Fruit fly (Drosophila melanogaster) whole organism, embryonic: ENCODE results near the gene CG33269.

Experiments
- CG10959 ChIP-seq: fragments of 200-800 bp; sonication (Bioruptor generic); IDR thresholded peaks from 2 replicates; pipeline ENCODE4 v1.3.6; 2022; ENCODE audit warnings: missing biosample characterization, missing genetic modification characterization
- CG11560 ChIP-seq: fragments of 200-800 bp; sonication (Bioruptor generic); IDR thresholded peaks from 3 replicates; pipeline ENCODE4 v1.3.6; 2022; ENCODE audit warnings: missing biosample characterization, missing genetic modification characterization
- CG14710 ChIP-seq: fragments of 200-800 bp; sonication (Bioruptor generic); optimal IDR thresholded peaks from 3 replicates; lab custom pipeline; 2019; ENCODE audit warnings: missing biosample characterization, mild to moderate bottlenecking, missing genetic modification characterization, moderate library complexity
- CG16779 ChIP-seq: fragments of 200-800 bp; sonication (Bioruptor generic); IDR thresholded peaks from 2 replicates; pipeline ENCODE4 v1.3.6; 2022; ENCODE audit warnings: missing biosample characterization, missing genetic modification characterization
- CG16813 ChIP-seq: fragments of 200-800 bp; sonication (Bioruptor generic); IDR thresholded peaks from 3 replicates; pipeline ENCODE4 v1.3.6; 2022; ENCODE audit warnings: missing biosample characterization, missing genetic modification characterization; ENCODE audit not compliant: partially characterized antibody
- CG18011 ChIP-seq: fragments of 200-800 bp; sonication (Bioruptor generic); optimal IDR thresholded peaks from 2 replicates; lab custom pipeline; 2017; ENCODE audit warnings: missing biosample characterization, missing genetic modification characterization, mild to moderate bottlenecking, moderate library complexity, missing genotype
- CG18262 ChIP-seq: fragments of 200-800 bp; optimal IDR thresholded peaks from 3 replicates; lab custom pipeline; 2019; ENCODE audit warnings: missing biosample characterization, mild to moderate bottlenecking, missing genetic modification characterization, moderate library complexity
- CG2712 ChIP-seq: fragments of 200-800 bp; optimal IDR thresholded peaks from 3 replicates; lab custom pipeline; 2019; ENCODE audit warnings: missing biosample characterization, mild to moderate bottlenecking, missing genetic modification characterization, moderate library complexity
- CG3065 ChIP-seq: fragments of 200-800 bp; sonication (Bioruptor generic); optimal IDR thresholded peaks from 2 replicates; lab custom pipeline; 2016; ENCODE audit warnings: missing biosample characterization, missing genetic modification characterization
- CG3281 ChIP-seq: fragments of 200-800 bp; sonication (Bioruptor generic); optimal IDR thresholded peaks from 3 replicates; lab custom pipeline; 2017; ENCODE audit warnings: missing biosample characterization, mild to moderate bottlenecking, missing genetic modification characterization
- CG4424 ChIP-seq: fragments of 200-800 bp; sonication (Bioruptor generic); optimal IDR thresholded peaks from 3 replicates; lab custom pipeline; 2016; ENCODE audit warnings: missing biosample characterization, missing genetic modification characterization
- CG5953 ChIP-seq: fragments of 200-800 bp; sonication (Bioruptor generic); IDR thresholded peaks from 2 replicates; pipeline ENCODE4 v1.3.6; 2022; ENCODE audit warnings: missing biosample characterization, missing genetic modification characterization
- CG6813 ChIP-seq: fragments of 200-800 bp; sonication (Bioruptor generic); optimal IDR thresholded peaks from 2 replicates; lab custom pipeline; 2017; ENCODE audit warnings: missing biosample characterization, missing genetic modification characterization, mild to moderate bottlenecking, moderate library complexity, missing genetic modification reagents
- CG6854 ChIP-seq: fragments of 200-800 bp; sonication (Bioruptor generic); optimal IDR thresholded peaks from 3 replicates; lab custom pipeline; 2017; ENCODE audit warnings: missing biosample characterization, mild to moderate bottlenecking, missing genetic modification characterization
- CG8290 ChIP-seq, 3 experiments: fragments of 200-800 bp; sonication (Bioruptor generic); optimal IDR thresholded peaks; 2 replicates each; lab custom pipeline; 2016 to 2019; ENCODE audit warnings: missing biosample characterization in 3 of 3, missing genetic modification characterization in 3 of 3, mild to moderate bottlenecking in 2 of 3, moderate library complexity in 1 of 3
- CG9817 ChIP-seq: fragments of 200-800 bp; sonication (Bioruptor generic); optimal IDR thresholded peaks from 2 replicates; lab custom pipeline; 2018; ENCODE audit warnings: missing biosample characterization, mild to moderate bottlenecking, missing genetic modification characterization, moderate library complexity
- Ets65A ChIP-seq: fragments of 200-800 bp; sonication (Bioruptor generic); peaks from one replicate; lab custom pipeline; 2016; ENCODE audit warnings: missing biosample characterization, missing genetic modification characterization
- Hmr ChIP-seq: fragments of 200-800 bp; sonication (Bioruptor generic); optimal IDR thresholded peaks from 3 replicates; lab custom pipeline; 2017; ENCODE audit warnings: mild to moderate bottlenecking, missing biosample characterization, missing genetic modification reagents, missing genetic modification characterization
- Jarid2 ChIP-seq: fragments of 200-800 bp; sonication (Bioruptor generic); optimal IDR thresholded peaks from 3 replicates; lab custom pipeline; 2017; ENCODE audit warnings: mild to moderate bottlenecking, missing biosample characterization, missing genetic modification reagents, missing genetic modification characterization
- NK7.1 ChIP-seq: fragments of 200-800 bp; sonication (Bioruptor generic); optimal IDR thresholded peaks from 3 replicates; lab custom pipeline; 2016; ENCODE audit warnings: missing biosample characterization, missing genetic modification characterization
- NfI ChIP-seq: fragments of 200-800 bp; sonication (Bioruptor generic); optimal IDR thresholded peaks from 3 replicates; lab custom pipeline; 2018; ENCODE audit warnings: missing biosample characterization, mild to moderate bottlenecking, missing genetic modification characterization, moderate library complexity
- Tbp ChIP-seq: fragments of >200 bp; optimal IDR thresholded peaks from 2 replicates; lab custom pipeline; 2018; ENCODE audit warnings: missing biosample characterization, missing genetic modification characterization
- Vsx1 ChIP-seq: fragments of 200-800 bp; sonication (Bioruptor generic); optimal IDR thresholded peaks from 2 replicates; lab custom pipeline; 2017; ENCODE audit warnings: missing biosample characterization, mild to moderate bottlenecking, missing genetic modification characterization, missing genetic modification reagents
- bigmax ChIP-seq: fragments of 200-800 bp; sonication (Bioruptor generic); optimal IDR thresholded peaks from 2 replicates; lab custom pipeline; 2018; ENCODE audit warnings: missing biosample characterization, mild to moderate bottlenecking, missing genetic modification characterization
- caup ChIP-seq: fragments of 200-800 bp; sonication (Bioruptor generic); optimal IDR thresholded peaks from 3 replicates; lab custom pipeline; 2017; ENCODE audit warnings: missing biosample characterization, mild to moderate bottlenecking, missing genetic modification characterization, moderate library complexity; ENCODE audit not compliant: severe bottlenecking
- crp ChIP-seq, 2 experiments: fragments of 200-800 bp; sonication (Bioruptor generic); optimal IDR thresholded peaks; 2 replicates in 1 of 2; 3 replicates in 1 of 2; lab custom pipeline; 2017; ENCODE audit warnings: missing biosample characterization in 2 of 2, missing genetic modification characterization in 2 of 2, mild to moderate bottlenecking in 1 of 2, moderate library complexity in 1 of 2
- emc ChIP-seq: fragments of 200-800 bp; sonication (Bioruptor generic); optimal IDR thresholded peaks from 2 replicates; lab custom pipeline; 2016; ENCODE audit warnings: missing biosample characterization, missing genetic modification characterization
- fd102C ChIP-seq: fragments of 200-800 bp; sonication (Bioruptor generic); optimal IDR thresholded peaks from 2 replicates; lab custom pipeline; 2018; ENCODE audit warnings: missing biosample characterization, mild to moderate bottlenecking, missing genetic modification characterization, moderate library complexity
- gro ChIP-seq: fragments of 200-800 bp; sonication (Bioruptor generic); optimal IDR thresholded peaks from 2 replicates; lab custom pipeline; 2016; ENCODE audit warnings: missing biosample characterization, missing genetic modification characterization
- ind ChIP-seq: fragments of 200-800 bp; sonication (Bioruptor generic); optimal IDR thresholded peaks from 3 replicates; lab custom pipeline; 2016; ENCODE audit warnings: missing biosample characterization, missing genetic modification characterization
- insv ChIP-seq, 2 experiments: fragments of 200-800 bp; sonication (Bioruptor generic); optimal IDR thresholded peaks; 3 replicates each; lab custom pipeline; 2016 to 2018; ENCODE audit warnings: missing biosample characterization in 2 of 2, missing genetic modification characterization in 2 of 2
- ken ChIP-seq: fragments of 200-800 bp; sonication (Bioruptor generic); IDR thresholded peaks from 3 replicates; pipeline ENCODE4 v1.3.6; 2022; ENCODE audit warnings: missing biosample characterization, missing genetic modification characterization
- otp ChIP-seq: fragments of 200-800 bp; sonication (Bioruptor generic); IDR thresholded peaks from 3 replicates; pipeline ENCODE4, ENCODE4 v1.3.6; 2022; ENCODE audit warnings: missing biosample characterization, missing genetic modification characterization
- peb ChIP-seq: fragments of 200-800 bp; sonication (Bioruptor generic); IDR thresholded peaks from 2 replicates; pipeline ENCODE4 v1.3.6; 2022; ENCODE audit warnings: missing biosample characterization, missing genetic modification characterization
- phol ChIP-seq: fragments of 200-800 bp; sonication (Bioruptor generic); optimal IDR thresholded peaks from 3 replicates; lab custom pipeline; 2018; ENCODE audit warnings: missing biosample characterization, mild to moderate bottlenecking, missing genetic modification characterization, moderate library complexity
- prd ChIP-seq, 3 experiments: fragments of >200 bp in 2 of 3; fragments of 200-800 bp in 1 of 3; sonication (Bioruptor generic) in 1 of 3; optimal IDR thresholded peaks in 2 of 3; IDR thresholded peaks in 1 of 3; 2 replicates in 2 of 3; 3 replicates in 1 of 3; pipeline versions ENCODE4 v1.3.6 to Lab custom; 2017 to 2022; ENCODE audit warnings: missing biosample characterization in 1 of 3, missing genetic modification characterization in 1 of 3
- run ChIP-seq: fragments of 200-800 bp; sonication (Bioruptor generic); optimal IDR thresholded peaks from 3 replicates; lab custom pipeline; 2018; ENCODE audit warnings: missing biosample characterization, mild to moderate bottlenecking, missing genetic modification characterization
- salm ChIP-seq: fragments of 200-800 bp; sonication (Bioruptor generic); optimal IDR thresholded peaks from 2 replicates; lab custom pipeline; 2018; ENCODE audit warnings: missing biosample characterization, mild to moderate bottlenecking, missing genetic modification characterization
- slp2 ChIP-seq: fragments of 200-800 bp; sonication (Bioruptor generic); optimal IDR thresholded peaks from 2 replicates; lab custom pipeline; 2016; ENCODE audit warnings: missing biosample characterization, missing genetic modification characterization
- sr ChIP-seq: fragments of 200-800 bp; sonication (Bioruptor generic); IDR thresholded peaks from 3 replicates; pipeline ENCODE4 v1.3.6; 2022; ENCODE audit warnings: missing biosample characterization, missing genetic modification characterization
- ssp ChIP-seq: fragments of 200-800 bp; sonication (Bioruptor generic); IDR thresholded peaks from 2 replicates; pipeline ENCODE4 v1.3.6; 2022; ENCODE audit warnings: missing biosample characterization, missing genetic modification characterization
- stc ChIP-seq: fragments of 200-800 bp; sonication (Bioruptor generic); IDR thresholded peaks from 2 replicates; pipeline ENCODE4 v1.3.6; 2022; ENCODE audit warnings: missing biosample characterization, missing genetic modification characterization
- tap ChIP-seq: fragments of 200-800 bp; optimal IDR thresholded peaks from 3 replicates; lab custom pipeline; 2019; ENCODE audit warnings: missing biosample characterization, mild to moderate bottlenecking, missing genetic modification characterization, moderate library complexity
- twi ChIP-seq: fragments of 200-800 bp; optimal IDR thresholded peaks from 2 replicates; lab custom pipeline; 2019; ENCODE audit warnings: missing biosample characterization, mild to moderate bottlenecking, missing genetic modification characterization, moderate library complexity
- vfl ChIP-seq: fragments of 200-800 bp; sonication (Bioruptor generic); optimal IDR thresholded peaks from 2 replicates; lab custom pipeline; 2016; ENCODE audit warnings: missing biosample characterization, missing genetic modification characterization
- yki ChIP-seq: fragments of >200 bp; optimal IDR thresholded peaks from 3 replicates; lab custom pipeline; 2018
- zen ChIP-seq: fragments of 200-800 bp; sonication (Bioruptor generic); optimal IDR thresholded peaks from 3 replicates; lab custom pipeline; 2018; ENCODE audit warnings: missing biosample characterization, mild to moderate bottlenecking, missing genetic modification characterization, moderate library complexity
- zfh2 ChIP-seq: fragments of 200-800 bp; sonication (Bioruptor generic); optimal IDR thresholded peaks from 2 replicates; lab custom pipeline; 2016; ENCODE audit warnings: missing biosample characterization, missing genetic modification characterization

CG33269 gene

dm6 chr3L:11587720-11588580, 6.0 kb upstream of the CG33269 start, which contains the start of gene rt:
Gene rt, minus strand, starts transcription at chr3L:11587770.
- TF ChIP-seq CG14710 (tag; lab: Kevin White, UChicago): peak; percentile 62
- TF ChIP-seq zen (tag; lab: Kevin White, UChicago): peak; percentile 6
- TF ChIP-seq twi (tag; lab: Kevin White, UChicago): peak; percentile 51
- TF ChIP-seq CG16813 (GFP tag; lab: Robert Waterston, UW): no peak
- 0 out of 2 replicates have a peak, but pooled peaks have one; percentile 24 for TF ChIP-seq stc (GFP tag; lab: Robert Waterston, UW)
- peak; percentile 32 for TF ChIP-seq NfI (GFP tag; lab: Kevin White, UChicago)
- no peak for TF ChIP-seq CG16779 (GFP tag; lab: Robert Waterston, UW)
- no peak for TF ChIP-seq insv (GFP tag; optimal IDR thresholded peaks at IDR 0.05; lab: Kevin White, UChicago)
- TF ChIP-seq tap (tag; lab: Kevin White, UChicago): peak; percentile 27
- TF ChIP-seq CG11560 (tag; lab: Robert Waterston, UW): no peak
- no peak for TF ChIP-seq vfl (GFP tag; lab: Kevin White, UChicago)
- TF ChIP-seq emc (GFP tag; lab: Kevin White, UChicago): no peak
- TF ChIP-seq CG9817: peak; percentile 6
- TF ChIP-seq zfh2 (GFP tag; lab: Kevin White, UChicago): no peak
- TF ChIP-seq CG4424 (GFP tag; lab: Kevin White, UChicago): peak; percentile 66
- TF ChIP-seq peb: peak; percentile 45; the same call in 1 of the 2 replicates
- TF ChIP-seq run (tag; lab: Kevin White, UChicago): no peak
- TF ChIP-seq ken: peak; percentile 44; the same call in 1 of the 3 replicates
- TF ChIP-seq Tbp (GFP tag; lab: Kevin White, UChicago): no peak
- no peak for TF ChIP-seq CG18011 (GFP tag; lab: Kevin White, UChicago)
- peak; percentile 25 for TF ChIP-seq CG8290 (GFP tag; optimal IDR thresholded peaks at IDR 0.05; lab: Kevin White, UChicago)
- no peak for TF ChIP-seq CG8290 (tag; optimal IDR thresholded peaks at IDR 0.05; lab: Kevin White, UChicago)
- no peak for TF ChIP-seq ssp (GFP tag; lab: Robert Waterston, UW)
- TF ChIP-seq Ets65A (GFP tag; lab: Kevin White, UChicago): peak; percentile 23
- peak; percentile 37; the same call in 1 of the 2 replicates for TF ChIP-seq CG5953 (GFP tag; lab: Robert Waterston, UW)
- no peak for TF ChIP-seq Vsx1 (GFP tag; lab: Kevin White, UChicago)
- TF ChIP-seq NK7.1 (GFP tag; lab: Kevin White, UChicago): no peak
- no peak for TF ChIP-seq fd102C (GFP tag; lab: Kevin White, UChicago)
- TF ChIP-seq otp: 0 out of 3 replicates have a peak, but pooled peaks have one; percentile 49
- 0 out of 2 replicates have a peak, but pooled peaks have one; percentile 33 for TF ChIP-seq CG10959 (GFP tag; lab: Robert Waterston, UW)
- TF ChIP-seq CG6813: peak; percentile 29
- no peak for TF ChIP-seq CG3065
- TF ChIP-seq crp (GFP tag; optimal IDR thresholded peaks at IDR 0.05; lab: Kevin White, UChicago): no peak
- peak; percentile 28 for TF ChIP-seq CG3281
- peak; percentile 78 for TF ChIP-seq phol (tag; lab: Kevin White, UChicago)
- TF ChIP-seq slp2 (GFP tag; lab: Kevin White, UChicago): no peak
- no peak for TF ChIP-seq caup (GFP tag; lab: Kevin White, UChicago)
- TF ChIP-seq bigmax (GFP tag; lab: Kevin White, UChicago): no peak
- no peak for TF ChIP-seq gro (GFP tag; lab: Kevin White, UChicago)
- no peak for TF ChIP-seq yki (lab: Kevin White, UChicago)
- no peak for TF ChIP-seq CG6854 (GFP tag; lab: Kevin White, UChicago)
- no peak for TF ChIP-seq prd (optimal IDR thresholded peaks at IDR 0.05; lab: Kevin White, UChicago)
- TF ChIP-seq prd (GFP tag; IDR thresholded peaks at IDR 0.05; lab: Robert Waterston, UW): peak; percentile 61; the same call in 2 of the 3 replicates
- peak; percentile 80 for TF ChIP-seq CG18262 (tag; lab: Kevin White, UChicago)
- TF ChIP-seq salm (tag; lab: Kevin White, UChicago): peak; percentile 29
- no peak for TF ChIP-seq sr (GFP tag; lab: Robert Waterston, UW)
- no peak for TF ChIP-seq Jarid2 (GFP tag; lab: Kevin White, UChicago)
- TF ChIP-seq ind (GFP tag; lab: Kevin White, UChicago): peak; percentile 47
- no peak for TF ChIP-seq Hmr (GFP tag; lab: Kevin White, UChicago)
- TF ChIP-seq CG2712 (tag; lab: Kevin White, UChicago): peak; percentile 84
